Fruit fly (Drosophila melanogaster): ENCODE measurements around the gene CG9368.

- no peak for TF ChIP-seq lola (GFP tag; optimal IDR thresholded peaks at IDR 0.05)
- TF ChIP-seq Hr78 (GFP tag; optimal IDR thresholded peaks at IDR 0.05), result no peak
- no peak for TF ChIP-seq CG32264 (GFP tag; optimal IDR thresholded peaks at IDR 0.05)
- TF ChIP-seq CrebA (GFP tag; optimal IDR thresholded peaks at IDR 0.05; ENCODE audit: borderline replicate concordance), result peak; percentile 51
- peak; percentile 54 for TF ChIP-seq sage (GFP tag; optimal IDR thresholded peaks at IDR 0.05)
- no peak for TF ChIP-seq pan (optimal IDR thresholded peaks at IDR 0.05)
- TF ChIP-seq usp (GFP tag; optimal IDR thresholded peaks at IDR 0.05), result no peak
- no peak for TF ChIP-seq dsf (GFP tag; optimal IDR thresholded peaks at IDR 0.05; ENCODE audit: borderline replicate concordance)
- no peak for TF ChIP-seq CG9705 (GFP tag; optimal IDR thresholded peaks at IDR 0.05)
- no peak for TF ChIP-seq Dfd (GFP tag; optimal IDR thresholded peaks at IDR 0.05)
- peak; percentile 83 for TF ChIP-seq h (GFP tag; optimal IDR thresholded peaks at IDR 0.05)
- peak; percentile 88 to 91 for TF ChIP-seq dl (GFP tag; optimal IDR thresholded peaks at IDR 0.05; ENCODE audit: insufficient read depth in 1 of 2, partially characterized antibody in 2 of 2)
- TF ChIP-seq tai (GFP tag; optimal IDR thresholded peaks at IDR 0.05), result no peak
- TF ChIP-seq psq (GFP tag; optimal IDR thresholded peaks at IDR 0.05), result peak; percentile 60
Observed at dm6 chr3L:19632766-19633632, 31.6 kb downstream of the CG9368 start.

Measured in whole organism, wandering third instar larva.